Worm (Caenorhabditis elegans) whole organism, L1 larva: ENCODE data around the gene basl-1.

ENCODE experiments used
- C04F5.9 ChIP-seq: sonication (generic microtip); optimal IDR thresholded peaks from 2 replicates; lab custom pipeline; 2016; ENCODE audit warnings: missing genetic modification characterization, missing compliant biosample characterization
- C16A3.4 ChIP-seq: fragments of 150-350 bp; optimal IDR thresholded peaks from 2 replicates; lab custom pipeline; 2014; ENCODE audit warnings: missing biosample characterization, missing genetic modification characterization
- C34B4.2 ChIP-seq: sonication (generic microtip); optimal IDR thresholded peaks from 2 replicates; lab custom pipeline; 2017; ENCODE audit warnings: mild to moderate bottlenecking, missing genetic modification characterization, missing compliant biosample characterization
- Y116A8C.19 ChIP-seq: sonication (generic microtip); optimal IDR thresholded peaks from 2 replicates; lab custom pipeline; 2016; ENCODE audit warnings: missing compliant biosample characterization, missing genetic modification characterization, borderline replicate concordance
- aha-1 ChIP-seq: fragments of 150-350 bp; optimal IDR thresholded peaks from 2 replicates; lab custom pipeline; 2014; ENCODE audit warnings: missing biosample characterization, missing genetic modification characterization
- alr-1 ChIP-seq: fragments of 200-800 bp; sonication (Bioruptor generic); optimal IDR thresholded peaks from 2 replicates; lab custom pipeline; 2018; ENCODE audit warnings: borderline replicate concordance, mild to moderate bottlenecking, missing genetic modification characterization, missing compliant biosample characterization
- aly-2 ChIP-seq: fragments of 150-350 bp; optimal IDR thresholded peaks from 2 replicates; lab custom pipeline; 2014; ENCODE audit warnings: missing biosample characterization, missing genetic modification characterization
- blmp-1 ChIP-seq: fragments of 150-350 bp; optimal IDR thresholded peaks from 2 replicates; lab custom pipeline; 2014; ENCODE audit warnings: missing biosample characterization, missing genetic modification characterization
- ceh-63 ChIP-seq: fragments of 200-800 bp; sonication (Bioruptor generic); optimal IDR thresholded peaks from 2 replicates; lab custom pipeline; 2018; ENCODE audit warnings: mild to moderate bottlenecking, missing genetic modification characterization, missing compliant biosample characterization
- ceh-82 ChIP-seq, 3 experiments: fragments of 150-350 bp in 1 of 3; sonication (generic microtip) in 2 of 3; optimal IDR thresholded peaks; 2 replicates each; lab custom pipeline; 2014 to 2017; ENCODE audit warnings: missing biosample characterization in 3 of 3, missing genetic modification characterization in 3 of 3
- ceh-88 ChIP-seq: fragments of 200-800 bp; sonication (Bioruptor generic); IDR thresholded peaks from 2 replicates; pipeline ENCODE4 v1.3.6; 2022; ENCODE audit warnings: missing genetic modification characterization, missing compliant biosample characterization
- ceh-90 ChIP-seq: sonication (generic microtip); optimal IDR thresholded peaks from 2 replicates; lab custom pipeline; 2016; ENCODE audit warnings: missing genetic modification characterization, missing compliant biosample characterization
- dpl-1 ChIP-seq, 3 experiments: fragments of 150-350 bp in 2 of 3; sonication (generic microtip) in 1 of 3; optimal IDR thresholded peaks; 2 replicates each; lab custom pipeline; 2014 to 2017; ENCODE audit warnings: missing biosample characterization in 3 of 3, missing genetic modification characterization in 3 of 3, missing genetic modification reagents in 3 of 3
- dsc-1 ChIP-seq: sonication (generic microtip); optimal IDR thresholded peaks from 2 replicates; lab custom pipeline; 2016; ENCODE audit warnings: mild to moderate bottlenecking, missing genetic modification characterization, missing compliant biosample characterization
- efl-3 ChIP-seq: fragments of 200-800 bp; sonication (Bioruptor generic); optimal IDR thresholded peaks from 2 replicates; lab custom pipeline; 2018; ENCODE audit warnings: mild to moderate bottlenecking, missing genetic modification characterization, missing compliant biosample characterization
- egl-13 ChIP-seq: sonication (generic microtip); optimal IDR thresholded peaks from 2 replicates; lab custom pipeline; 2016; ENCODE audit warnings: missing genotype, missing genetic modification reagents, missing genetic modification characterization, missing compliant biosample characterization
- elt-3 ChIP-seq, 6 experiments: fragments of 150-350 bp in 1 of 6; sonication (generic microtip); optimal IDR thresholded peaks; 2 replicates each; lab custom pipeline; 2017 to 2018; ENCODE audit warnings: missing biosample characterization in 6 of 6, missing genetic modification characterization in 6 of 6, inconsistent platforms in 1 of 6
- ets-5 ChIP-seq: fragments of 200-800 bp; sonication (Bioruptor generic); IDR thresholded peaks from 2 replicates; pipeline ENCODE4 v1.3.6; 2022; ENCODE audit warnings: missing genetic modification characterization, missing compliant biosample characterization
- fkh-10 ChIP-seq: sonication (generic microtip); optimal IDR thresholded peaks from 2 replicates; lab custom pipeline; 2017; ENCODE audit warnings: missing biosample characterization, missing genetic modification reagents, missing genetic modification characterization
- fkh-4 ChIP-seq: sonication (generic microtip); optimal IDR thresholded peaks from 2 replicates; lab custom pipeline; 2016; ENCODE audit warnings: missing compliant biosample characterization, missing genetic modification characterization, borderline replicate concordance
- grh-1 ChIP-seq: fragments of 200-800 bp; sonication (Bioruptor generic); IDR thresholded peaks from 2 replicates; pipeline ENCODE4 v1.3.6; 2022; ENCODE audit warnings: missing genetic modification reagents, missing genetic modification characterization, missing compliant biosample characterization
- hlh-17 ChIP-seq: fragments of 200-800 bp; sonication (Bioruptor generic); optimal IDR thresholded peaks from 2 replicates; lab custom pipeline; 2018; ENCODE audit warnings: missing genetic modification characterization, mild to moderate bottlenecking, missing compliant biosample characterization, moderate library complexity, borderline replicate concordance
- hpl-2 ChIP-seq: fragments of 150-350 bp; optimal IDR thresholded peaks from 2 replicates; lab custom pipeline; 2014; ENCODE audit warnings: missing biosample characterization, missing genetic modification reagents, missing genetic modification characterization
- irx-1 ChIP-seq: sonication (generic microtip); optimal IDR thresholded peaks from 2 replicates; lab custom pipeline; 2016; ENCODE audit warnings: missing genetic modification characterization, missing compliant biosample characterization
- jun-1 ChIP-seq: fragments of 150-350 bp; optimal IDR thresholded peaks from 2 replicates; lab custom pipeline; 2014; ENCODE audit warnings: missing biosample characterization, missing genetic modification reagents, missing genetic modification characterization
- lin-13 ChIP-seq: fragments of 150-350 bp; optimal IDR thresholded peaks from 2 replicates; lab custom pipeline; 2014; ENCODE audit warnings: missing biosample characterization, missing genetic modification reagents, missing genetic modification characterization
- lin-15B ChIP-seq: fragments of 150-350 bp; sonication (generic microtip); optimal IDR thresholded peaks from 3 replicates; lab custom pipeline; 2014; ENCODE audit warnings: missing biosample characterization, missing genetic modification characterization
- lin-39 ChIP-seq: fragments of 150-350 bp; optimal IDR thresholded peaks from 2 replicates; lab custom pipeline; 2014; ENCODE audit warnings: missing biosample characterization, missing genetic modification reagents, missing genetic modification characterization
- lir-3 ChIP-seq: sonication (generic microtip); optimal IDR thresholded peaks from 2 replicates; lab custom pipeline; 2016; ENCODE audit warnings: mild to moderate bottlenecking, missing genetic modification characterization, moderate library complexity, missing compliant biosample characterization; ENCODE audit not compliant: poor library complexity
- mep-1 ChIP-seq: fragments of 150-350 bp; optimal IDR thresholded peaks from 2 replicates; lab custom pipeline; 2014; ENCODE audit warnings: missing biosample characterization, missing genetic modification characterization
- nhr-11 ChIP-seq: fragments of 150-350 bp; optimal IDR thresholded peaks from 2 replicates; lab custom pipeline; 2014; ENCODE audit warnings: missing biosample characterization, missing genetic modification characterization
- nhr-19 ChIP-seq: fragments of 200-800 bp; sonication (Bioruptor generic); conservative IDR thresholded peaks from 2 replicates; pipeline ENCODE4 v1.3.6; 2022; ENCODE audit warnings: missing genetic modification characterization, missing compliant biosample characterization
- nhr-20 ChIP-seq: sonication (generic microtip); optimal IDR thresholded peaks from 2 replicates; lab custom pipeline; 2016; ENCODE audit warnings: mild to moderate bottlenecking, missing genetic modification characterization, missing compliant biosample characterization
- nhr-237 ChIP-seq: fragments of 150-350 bp; optimal IDR thresholded peaks from 2 replicates; lab custom pipeline; 2014; ENCODE audit warnings: missing biosample characterization, missing genetic modification characterization
- nhr-47 ChIP-seq: sonication (generic microtip); optimal IDR thresholded peaks from 2 replicates; lab custom pipeline; 2016; ENCODE audit warnings: mild to moderate bottlenecking, missing genetic modification characterization, moderate library complexity, missing compliant biosample characterization
- nhr-71 ChIP-seq: sonication (generic microtip); optimal IDR thresholded peaks from 2 replicates; lab custom pipeline; 2016; ENCODE audit warnings: mild to moderate bottlenecking, missing genetic modification characterization, moderate library complexity, missing compliant biosample characterization
- nhr-76 ChIP-seq: sonication (generic microtip); optimal IDR thresholded peaks from 2 replicates; lab custom pipeline; 2017; ENCODE audit warnings: missing biosample characterization, missing genetic modification characterization
- nhr-84 ChIP-seq: sonication (generic microtip); optimal IDR thresholded peaks from 2 replicates; lab custom pipeline; 2017; ENCODE audit warnings: missing biosample characterization, missing genetic modification characterization
- nhr-85 ChIP-seq: sonication (generic microtip); peaks from one replicate; lab custom pipeline; 2016; ENCODE audit warnings: missing genetic modification characterization, inconsistent platforms, missing compliant biosample characterization
- pax-3 ChIP-seq: fragments of 200-800 bp; sonication (Bioruptor generic); optimal IDR thresholded peaks from 2 replicates; lab custom pipeline; 2018; ENCODE audit warnings: mild to moderate bottlenecking, missing genetic modification characterization, moderate library complexity, missing compliant biosample characterization
- pqm-1 ChIP-seq: sonication (generic microtip); optimal IDR thresholded peaks from 3 replicates; lab custom pipeline; 2017; ENCODE audit warnings: missing biosample characterization, missing genetic modification characterization
- skn-1 ChIP-seq: fragments of 150-350 bp; optimal IDR thresholded peaks from 2 replicates; lab custom pipeline; 2014; ENCODE audit warnings: missing biosample characterization, missing genetic modification characterization
- sox-4 ChIP-seq: sonication (generic microtip); optimal IDR thresholded peaks from 2 replicates; lab custom pipeline; 2016; ENCODE audit warnings: missing genetic modification characterization, missing compliant biosample characterization
- sup-37 ChIP-seq: fragments of 200-800 bp; sonication (Bioruptor generic); optimal IDR thresholded peaks from 2 replicates; lab custom pipeline; 2018; ENCODE audit warnings: mild to moderate bottlenecking, missing genetic modification characterization, missing compliant biosample characterization
- swsn-7 ChIP-seq: sonication (generic microtip); optimal IDR thresholded peaks from 2 replicates; lab custom pipeline; 2016; ENCODE audit warnings: missing genetic modification characterization, missing compliant biosample characterization
- tlp-1 ChIP-seq: fragments of 150-350 bp; optimal IDR thresholded peaks from 2 replicates; lab custom pipeline; 2014; ENCODE audit warnings: missing biosample characterization, missing genetic modification characterization
- unc-130 ChIP-seq: fragments of 150-350 bp; optimal IDR thresholded peaks from 2 replicates; lab custom pipeline; 2017; ENCODE audit warnings: missing biosample characterization, missing genetic modification characterization, inconsistent platforms
- unc-30 ChIP-seq: sonication (generic microtip); optimal IDR thresholded peaks from 2 replicates; lab custom pipeline; 2017; ENCODE audit warnings: missing biosample characterization, missing genetic modification characterization
- vab-15 ChIP-seq: sonication (generic microtip); optimal IDR thresholded peaks from 2 replicates; lab custom pipeline; 2017; ENCODE audit warnings: missing genotype, mild to moderate bottlenecking, missing genetic modification characterization, missing compliant biosample characterization
- xbp-1 ChIP-seq: sonication (generic microtip); optimal IDR thresholded peaks from 2 replicates; lab custom pipeline; 2016; ENCODE audit warnings: missing genetic modification characterization, missing compliant biosample characterization
- zag-1 ChIP-seq: fragments of 150-350 bp; optimal IDR thresholded peaks from 2 replicates; lab custom pipeline; 2014; ENCODE audit warnings: missing biosample characterization, missing genetic modification characterization

basl-1 gene

ce11 chrIII:5588746-5589145 lies 26.0 kb upstream of the basl-1 start:
- TF ChIP-seq ceh-88 (GFP tag; lab: Robert Waterston, UW) = no peak
- TF ChIP-seq aly-2 = peak; percentile 27
- TF ChIP-seq nhr-237 (tag; lab: Kevin White, UChicago) = no peak

ce11 chrIII:5591668-5592149 lies 23.0 kb upstream of the basl-1 start, which contains the start of the genes ddx-15 and ucr-1:
ddx-15 (minus strand) TSS chrIII:5591718.
ucr-1 (plus strand) TSS chrIII:5592135.
- peak; percentile 17 for TF ChIP-seq vab-15
- peak; percentile 1 to 79 (median 37) for TF ChIP-seq ceh-82 (tag; optimal IDR thresholded peaks at IDR 0.05; lab: Kevin White, UChicago)
- TF ChIP-seq nhr-20 = peak; percentile 66
- TF ChIP-seq dpl-1 (GFP tag; optimal IDR thresholded peaks at IDR 0.05; lab: Kevin White, UChicago) = peak; percentile 69 to 78 (median 72)
- no peak for TF ChIP-seq nhr-76 (tag; lab: Kevin White, UChicago)
- TF ChIP-seq nhr-85 (tag; lab: Kevin White, UChicago) = peak; percentile 73
- no peak for TF ChIP-seq elt-3 (tag; optimal IDR thresholded peaks at IDR 0.05; lab: Kevin White, UChicago)
- peak; percentile 67 for TF ChIP-seq C16A3.4 (tag; lab: Kevin White, UChicago)
- TF ChIP-seq sox-4 = no peak
- no peak for TF ChIP-seq ets-5 (GFP tag; lab: Robert Waterston, UW)
- TF ChIP-seq Y116A8C.19 (tag; lab: Kevin White, UChicago) = no peak
- no peak for TF ChIP-seq unc-30 (tag; lab: Kevin White, UChicago)
- TF ChIP-seq nhr-19 (GFP tag; lab: Robert Waterston, UW) = peak; percentile 65
- TF ChIP-seq lir-3 (tag; lab: Kevin White, UChicago) = peak; percentile 39
- TF ChIP-seq mep-1 (tag; lab: Kevin White, UChicago) = no peak
- peak; percentile 8 for TF ChIP-seq egl-13 (tag; lab: Kevin White, UChicago)
- peak; percentile 25 for TF ChIP-seq lin-13 (GFP tag; lab: Kevin White, UChicago)
- TF ChIP-seq aha-1 (tag; lab: Kevin White, UChicago) = no peak
- peak; percentile 78 for TF ChIP-seq nhr-47
- TF ChIP-seq pax-3 (tag; lab: Kevin White, UChicago) = peak; percentile 15
- no peak; the same call in 1 of the 2 replicates for TF ChIP-seq grh-1 (GFP tag; lab: Robert Waterston, UW)
- TF ChIP-seq C04F5.9 (tag; lab: Kevin White, UChicago) = peak; percentile 0
- no peak for TF ChIP-seq ceh-63 (GFP tag; lab: Kevin White, UChicago)
- no peak for TF ChIP-seq efl-3 (GFP tag; lab: Kevin White, UChicago)
- TF ChIP-seq zag-1 (tag; lab: Kevin White, UChicago) = no peak
- TF ChIP-seq fkh-10 = no peak
- peak; percentile 39 for TF ChIP-seq skn-1 (tag; lab: Kevin White, UChicago)
- no peak for TF ChIP-seq tlp-1 (tag; lab: Kevin White, UChicago)
- TF ChIP-seq nhr-237 (tag; lab: Kevin White, UChicago) = no peak
- TF ChIP-seq nhr-11 = no peak
- peak; percentile 42 for TF ChIP-seq irx-1 (tag; lab: Kevin White, UChicago)
- TF ChIP-seq swsn-7 = peak; percentile 66
- no peak for TF ChIP-seq C34B4.2 (tag; lab: Kevin White, UChicago)
- TF ChIP-seq xbp-1 (tag; lab: Kevin White, UChicago) = peak; percentile 73
- peak; percentile 78 for TF ChIP-seq unc-130 (tag; lab: Kevin White, UChicago)
- TF ChIP-seq hlh-17 = no peak
- peak; percentile 45 for TF ChIP-seq dsc-1 (tag; lab: Kevin White, UChicago)
- TF ChIP-seq hpl-2 (GFP tag; lab: Kevin White, UChicago) = no peak
- peak; percentile 22 for TF ChIP-seq jun-1 (tag; lab: Kevin White, UChicago)
- TF ChIP-seq fkh-4 (tag; lab: Kevin White, UChicago) = no peak
- peak; percentile 83 for TF ChIP-seq nhr-71 (tag; lab: Kevin White, UChicago)
- peak; percentile 61 for TF ChIP-seq lin-15B
- TF ChIP-seq aly-2 = no peak
- TF ChIP-seq ceh-90 (tag; lab: Kevin White, UChicago) = no peak
- no peak for TF ChIP-seq sup-37
- no peak for TF ChIP-seq nhr-84 (tag; lab: Kevin White, UChicago)
- no peak for TF ChIP-seq lin-39 (tag; lab: Kevin White, UChicago)
- no peak for TF ChIP-seq alr-1
- no peak for TF ChIP-seq pqm-1 (tag; lab: Kevin White, UChicago)
- TF ChIP-seq blmp-1 = no peak
